Worm (Caenorhabditis elegans) whole organism, late embryonic: Measurements from ENCODE around the gene T11G6.2.

Experiments
- T23F11.4 ChIP-seq: fragments of 200-800 bp; sonication (Bioruptor generic); optimal IDR thresholded peaks from 2 replicates; lab custom pipeline; 2018; ENCODE audit warnings: mild to moderate bottlenecking, missing genetic modification characterization, missing compliant biosample characterization
- Y22D7AL.16 ChIP-seq: sonication (generic microtip); optimal IDR thresholded peaks from 2 replicates; lab custom pipeline; 2016; ENCODE audit warnings: missing genetic modification characterization, missing compliant biosample characterization
- ahr-1 ChIP-seq: sonication (generic microtip); optimal IDR thresholded peaks from 2 replicates; lab custom pipeline; 2016; ENCODE audit warnings: missing genetic modification characterization, missing compliant biosample characterization
- elt-2 ChIP-seq: sonication (generic microtip); optimal IDR thresholded peaks from 2 replicates; lab custom pipeline; 2016; ENCODE audit warnings: missing genetic modification reagents, missing genetic modification characterization, missing compliant biosample characterization
- pax-1 ChIP-seq: fragments of 150-350 bp; optimal IDR thresholded peaks from 2 replicates; lab custom pipeline; 2014; ENCODE audit warnings: missing biosample characterization, missing genetic modification characterization
- pha-4 ChIP-seq: fragments of 150-350 bp; optimal IDR thresholded peaks from 2 replicates; lab custom pipeline; 2018; ENCODE audit warnings: missing biosample characterization, missing genetic modification reagents, missing genetic modification characterization
- sox-4 ChIP-seq: sonication (generic microtip); optimal IDR thresholded peaks from 2 replicates; lab custom pipeline; 2017; ENCODE audit warnings: mild to moderate bottlenecking, missing genetic modification characterization, inconsistent platforms, missing compliant biosample characterization
- unc-42 ChIP-seq: sonication (generic microtip); optimal IDR thresholded peaks from 2 replicates; lab custom pipeline; 2016; ENCODE audit warnings: missing genotype, missing genetic modification characterization, missing compliant biosample characterization
- unc-86 ChIP-seq: sonication (generic microtip); optimal IDR thresholded peaks from 2 replicates; lab custom pipeline; 2016; ENCODE audit warnings: missing genetic modification characterization, missing compliant biosample characterization

DNA sequence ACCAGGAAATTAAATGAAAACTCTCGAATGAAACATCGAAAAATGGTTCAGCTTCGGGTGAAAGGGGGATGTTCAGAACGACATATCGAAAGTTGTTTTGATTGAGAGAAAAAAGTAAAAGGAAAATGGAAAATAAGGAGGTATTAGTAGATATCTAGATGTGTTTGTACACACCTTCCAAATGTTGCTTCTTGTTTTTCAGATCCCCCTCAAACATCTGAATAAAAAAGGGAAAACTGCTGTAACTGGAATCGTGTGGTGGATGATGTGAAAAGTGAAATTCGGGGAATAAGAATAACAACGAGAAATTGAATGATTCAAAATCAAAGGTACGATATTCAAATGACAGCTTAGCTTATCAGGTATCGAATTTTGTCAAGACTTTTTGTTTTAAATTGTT lies 30.2 kb downstream of the T11G6.2 start, which contains the start of gene npax-3:
- TF ChIP-seq pha-4 (tag; lab: Kevin White, UChicago) (no peak), unc-86 (tag; lab: Kevin White, UChicago) (no peak), pax-1 (tag; lab: Kevin White, UChicago) (no peak), elt-2 (no peak), ahr-1 (tag; lab: Kevin White, UChicago) (no peak), T23F11.4 (GFP tag; lab: Kevin White, UChicago) (no peak), sox-4 (tag; lab: Kevin White, UChicago) (no peak), unc-42 (tag; lab: Kevin White, UChicago) (no peak), Y22D7AL.16 (tag; lab: Kevin White, UChicago) (no peak)
